Worm (Caenorhabditis elegans): ENCODE measurements around the gene T07A5.7.

DNA sequence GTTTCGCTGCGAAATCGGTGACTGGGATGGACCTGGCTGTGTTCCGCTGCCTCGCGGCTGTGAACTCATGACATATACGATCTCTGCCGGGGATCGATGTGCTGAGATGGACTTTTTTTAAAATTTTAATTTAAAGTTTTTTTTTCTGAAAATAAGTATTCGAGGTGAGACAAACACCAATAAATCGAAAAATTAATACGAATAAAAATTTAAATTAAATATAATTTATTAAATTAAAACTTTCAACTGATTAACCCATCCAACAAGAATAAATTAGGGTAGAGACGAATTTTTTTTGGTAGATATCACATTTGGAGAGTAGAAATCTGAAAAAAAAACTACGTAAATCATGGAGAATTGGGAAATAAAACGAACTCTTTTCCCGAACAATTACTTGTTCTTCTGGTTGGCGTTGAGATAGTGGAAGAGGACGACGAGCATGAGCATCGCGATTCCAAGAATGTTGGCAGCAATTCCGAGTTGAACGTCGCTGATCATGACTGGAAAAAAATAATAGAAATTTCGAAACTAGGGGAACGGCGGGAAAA lies 7.2 kb upstream of the T07A5.7 start, which contains the start of the genes unc-50 and ostf-4:
- TF ChIP-seq mep-1 (tag; optimal IDR thresholded peaks at IDR 0.05) (no peak), snpc-4 (tag; optimal IDR thresholded peaks at IDR 0.05) (no peak), hlh-1 (tag; optimal IDR thresholded peaks at IDR 0.05) (no peak)
